Fruit fly (Drosophila melanogaster) whole organism, embryonic: ENCODE measurements around the gene CG3036.
A peak's percentile ranks its signal among the peaks of the same experiment; 100 is the strongest.

ENCODE experiments used
- Asciz ChIP-seq: fragments of 200-800 bp; sonication (Bioruptor generic); optimal IDR thresholded peaks from 2 replicates; lab custom pipeline; 2017; ENCODE audit warnings: missing biosample characterization, mild to moderate bottlenecking, missing genetic modification characterization, missing genetic modification reagents
- Atf6 ChIP-seq: fragments of 200-800 bp; sonication (Bioruptor generic); IDR thresholded peaks from 2 replicates; pipeline ENCODE4 v1.3.6; 2022; ENCODE audit warnings: missing biosample characterization, missing genetic modification characterization
- Blimp-1 ChIP-seq: fragments of 200-800 bp; sonication (Bioruptor generic); optimal IDR thresholded peaks from 3 replicates; lab custom pipeline; 2018; ENCODE audit warnings: missing biosample characterization, missing genetic modification characterization, mild to moderate bottlenecking, moderate library complexity, missing genetic modification reagents
- CG10147 ChIP-seq: fragments of 200-800 bp; sonication (Bioruptor generic); optimal IDR thresholded peaks from 2 replicates; lab custom pipeline; 2019; ENCODE audit warnings: missing biosample characterization, mild to moderate bottlenecking, missing genetic modification characterization, moderate library complexity
- CG10654 ChIP-seq: fragments of 200-800 bp; sonication (Bioruptor generic); optimal IDR thresholded peaks from 2 replicates; lab custom pipeline; 2016; ENCODE audit warnings: missing biosample characterization, missing genetic modification characterization
- CG12071 ChIP-seq: fragments of 200-800 bp; sonication (Bioruptor generic); optimal IDR thresholded peaks from 3 replicates; lab custom pipeline; 2018; ENCODE audit warnings: missing biosample characterization, mild to moderate bottlenecking, missing genetic modification characterization
- CG12942 ChIP-seq: fragments of 200-800 bp; sonication (Bioruptor generic); optimal IDR thresholded peaks from 3 replicates; lab custom pipeline; 2016; ENCODE audit warnings: missing biosample characterization, missing genetic modification characterization
- CG14441 ChIP-seq: fragments of 200-800 bp; sonication (Bioruptor generic); IDR thresholded peaks from 2 replicates; pipeline ENCODE4 v1.3.6; 2022; ENCODE audit warnings: missing biosample characterization, missing genetic modification characterization
- CG14710 ChIP-seq: fragments of 200-800 bp; sonication (Bioruptor generic); optimal IDR thresholded peaks from 3 replicates; lab custom pipeline; 2019; ENCODE audit warnings: missing biosample characterization, mild to moderate bottlenecking, missing genetic modification characterization, moderate library complexity
- CG1602 ChIP-seq: fragments of 200-800 bp; sonication (Bioruptor generic); optimal IDR thresholded peaks from 3 replicates; lab custom pipeline; 2016; ENCODE audit warnings: missing biosample characterization, missing genetic modification characterization
- CG1603 ChIP-seq: fragments of 200-800 bp; sonication (Bioruptor generic); optimal IDR thresholded peaks from 2 replicates; lab custom pipeline; 2019; ENCODE audit warnings: missing biosample characterization, mild to moderate bottlenecking, missing genetic modification characterization, moderate library complexity
- CG30403 ChIP-seq: fragments of 200-800 bp; sonication (Bioruptor generic); optimal IDR thresholded peaks from 3 replicates; lab custom pipeline; 2016; ENCODE audit warnings: missing biosample characterization, missing genetic modification characterization
- CG33557 ChIP-seq: fragments of 200-800 bp; sonication (Bioruptor generic); optimal IDR thresholded peaks from 2 replicates; lab custom pipeline; 2019; ENCODE audit warnings: missing biosample characterization, mild to moderate bottlenecking, missing genetic modification characterization, moderate library complexity
- CG3726 ChIP-seq: fragments of 200-800 bp; sonication (Bioruptor generic); IDR thresholded peaks from 3 replicates; pipeline ENCODE4, ENCODE4 v1.3.6; 2022; ENCODE audit warnings: missing biosample characterization, missing genetic modification characterization
- CG3838 ChIP-seq: fragments of 200-800 bp; sonication (Bioruptor generic); optimal IDR thresholded peaks from 3 replicates; lab custom pipeline; 2016; ENCODE audit warnings: missing biosample characterization, missing genetic modification characterization
- CG4328 ChIP-seq: fragments of 200-800 bp; sonication (Bioruptor generic); optimal IDR thresholded peaks from 3 replicates; lab custom pipeline; 2017; ENCODE audit warnings: missing biosample characterization, missing genetic modification reagents, missing genetic modification characterization
- CG4360 ChIP-seq: fragments of 200-800 bp; sonication (Bioruptor generic); IDR thresholded peaks from 2 replicates; pipeline ENCODE4 v1.3.6; 2022; ENCODE audit warnings: missing biosample characterization, missing genetic modification characterization
- CG43689 ChIP-seq: fragments of 200-800 bp; sonication (Bioruptor generic); IDR thresholded peaks from 2 replicates; pipeline ENCODE4 v1.3.6; 2022; ENCODE audit warnings: missing biosample characterization, missing genetic modification characterization
- CG4730 ChIP-seq: fragments of 200-800 bp; sonication (Bioruptor generic); IDR thresholded peaks from 2 replicates; pipeline ENCODE4 v1.3.6; 2022; ENCODE audit warnings: missing biosample characterization, missing genetic modification characterization
- CG4820 ChIP-seq: fragments of 200-800 bp; sonication (Bioruptor generic); optimal IDR thresholded peaks from 3 replicates; lab custom pipeline; 2016; ENCODE audit warnings: missing biosample characterization, missing genetic modification characterization
- CG6254 ChIP-seq: fragments of 200-800 bp; sonication (Bioruptor generic); optimal IDR thresholded peaks from 3 replicates; lab custom pipeline; 2017; ENCODE audit warnings: mild to moderate bottlenecking, missing biosample characterization, missing genetic modification reagents, missing genetic modification characterization
- CG6683 ChIP-seq: fragments of 200-800 bp; sonication (Bioruptor generic); optimal IDR thresholded peaks from 2 replicates; lab custom pipeline; 2017; ENCODE audit warnings: missing biosample characterization, mild to moderate bottlenecking, missing genetic modification characterization, missing genetic modification reagents
- CG7357 ChIP-seq: fragments of 200-800 bp; sonication (Bioruptor generic); IDR thresholded peaks from 3 replicates; pipeline ENCODE4 v1.3.6; 2022; ENCODE audit warnings: missing biosample characterization, missing genetic modification characterization
- CG7839 ChIP-seq: fragments of 200-800 bp; sonication (Bioruptor generic); optimal IDR thresholded peaks from 3 replicates; lab custom pipeline; 2018; ENCODE audit warnings: missing biosample characterization, mild to moderate bottlenecking, missing genetic modification characterization, moderate library complexity
- CG8924 ChIP-seq: fragments of 200-800 bp; optimal IDR thresholded peaks from 3 replicates; lab custom pipeline; 2019; ENCODE audit warnings: missing biosample characterization, mild to moderate bottlenecking, missing genetic modification characterization, moderate library complexity
- CG9609 ChIP-seq: fragments of 200-800 bp; sonication (Bioruptor generic); optimal IDR thresholded peaks from 3 replicates; lab custom pipeline; 2016; ENCODE audit warnings: missing biosample characterization, missing genetic modification characterization
- CG9727 ChIP-seq: fragments of 200-800 bp; sonication (Bioruptor generic); optimal IDR thresholded peaks from 3 replicates; lab custom pipeline; 2017; ENCODE audit warnings: missing biosample characterization, mild to moderate bottlenecking, missing genetic modification characterization
- Doc3 ChIP-seq: fragments of 200-800 bp; sonication (Bioruptor generic); IDR thresholded peaks from 3 replicates; pipeline ENCODE4 v1.3.6; 2022; ENCODE audit warnings: missing biosample characterization, missing genetic modification characterization; ENCODE audit not compliant: partially characterized antibody
- ERR ChIP-seq: fragments of 200-800 bp; sonication (Bioruptor generic); optimal IDR thresholded peaks from 2 replicates; lab custom pipeline; 2016; ENCODE audit warnings: missing biosample characterization, missing genetic modification characterization
- Ets65A ChIP-seq: fragments of 200-800 bp; sonication (Bioruptor generic); peaks from one replicate; lab custom pipeline; 2016; ENCODE audit warnings: missing biosample characterization, missing genetic modification characterization
- HLH3B ChIP-seq: fragments of 200-800 bp; sonication (Bioruptor generic); IDR thresholded peaks from 2 replicates; pipeline ENCODE4 v1.3.6; 2022; ENCODE audit warnings: missing biosample characterization, missing genetic modification characterization
- Meics ChIP-seq: fragments of 200-800 bp; sonication (Bioruptor generic); optimal IDR thresholded peaks from 2 replicates; lab custom pipeline; 2017; ENCODE audit warnings: missing biosample characterization, mild to moderate bottlenecking, missing genetic modification characterization
- NC2α ChIP-seq: fragments of 200-800 bp; sonication (Bioruptor generic); optimal IDR thresholded peaks from 2 replicates; lab custom pipeline; 2016; ENCODE audit warnings: missing biosample characterization, missing genetic modification characterization
- Nf-YC ChIP-seq: fragments of 200-800 bp; optimal IDR thresholded peaks from 3 replicates; lab custom pipeline; 2019; ENCODE audit warnings: missing biosample characterization, mild to moderate bottlenecking, missing genetic modification characterization, moderate library complexity
- Sox100B ChIP-seq: fragments of 200-800 bp; sonication (Bioruptor generic); optimal IDR thresholded peaks from 3 replicates; lab custom pipeline; 2018; ENCODE audit warnings: missing biosample characterization, mild to moderate bottlenecking, missing genetic modification characterization
- Vsx1 ChIP-seq: fragments of 200-800 bp; sonication (Bioruptor generic); optimal IDR thresholded peaks from 2 replicates; lab custom pipeline; 2017; ENCODE audit warnings: missing biosample characterization, mild to moderate bottlenecking, missing genetic modification characterization, missing genetic modification reagents
- caup ChIP-seq: fragments of 200-800 bp; sonication (Bioruptor generic); optimal IDR thresholded peaks from 3 replicates; lab custom pipeline; 2017; ENCODE audit warnings: missing biosample characterization, mild to moderate bottlenecking, missing genetic modification characterization, moderate library complexity; ENCODE audit not compliant: severe bottlenecking
- cwo ChIP-seq: fragments of 200-800 bp; sonication (Bioruptor generic); optimal IDR thresholded peaks from 3 replicates; lab custom pipeline; 2017; ENCODE audit warnings: missing biosample characterization, missing genetic modification characterization, mild to moderate bottlenecking, moderate library complexity, missing genetic modification reagents
- da ChIP-seq: fragments of 200-800 bp; sonication (Bioruptor generic); optimal IDR thresholded peaks from 2 replicates; lab custom pipeline; 2016; ENCODE audit warnings: missing biosample characterization, missing genetic modification characterization
- fd3F ChIP-seq: fragments of 200-800 bp; sonication (Bioruptor generic); optimal IDR thresholded peaks from 2 replicates; lab custom pipeline; 2018; ENCODE audit warnings: missing biosample characterization, mild to moderate bottlenecking, missing genetic modification characterization, moderate library complexity
- ftz-f1 ChIP-seq: fragments of 200-800 bp; sonication (Bioruptor generic); optimal IDR thresholded peaks from 2 replicates; lab custom pipeline; 2016; ENCODE audit warnings: missing biosample characterization, missing genetic modification characterization
- grau ChIP-seq: fragments of 200-800 bp; optimal IDR thresholded peaks from 3 replicates; lab custom pipeline; 2019; ENCODE audit warnings: missing biosample characterization, mild to moderate bottlenecking, missing genetic modification characterization, moderate library complexity
- hbn ChIP-seq: fragments of 200-800 bp; sonication (Bioruptor generic); IDR thresholded peaks from 2 replicates; pipeline ENCODE4 v1.3.6; 2022; ENCODE audit warnings: missing biosample characterization, missing genetic modification characterization; ENCODE audit not compliant: partially characterized antibody
- mirr ChIP-seq: fragments of 200-800 bp; sonication (Bioruptor generic); optimal IDR thresholded peaks from 3 replicates; lab custom pipeline; 2018; ENCODE audit warnings: missing biosample characterization, mild to moderate bottlenecking, missing genetic modification characterization
- row ChIP-seq: fragments of 200-800 bp; sonication (Bioruptor generic); IDR thresholded peaks from 3 replicates; pipeline ENCODE4 v1.3.6; 2022; ENCODE audit warnings: missing biosample characterization, missing genetic modification characterization
- slou ChIP-seq: fragments of 200-800 bp; sonication (Bioruptor generic); optimal IDR thresholded peaks from 3 replicates; lab custom pipeline; 2016; ENCODE audit warnings: missing biosample characterization, missing genetic modification characterization
- ssp ChIP-seq: fragments of 200-800 bp; sonication (Bioruptor generic); IDR thresholded peaks from 2 replicates; pipeline ENCODE4 v1.3.6; 2022; ENCODE audit warnings: missing biosample characterization, missing genetic modification characterization
- trem ChIP-seq: fragments of 200-800 bp; optimal IDR thresholded peaks from 3 replicates; lab custom pipeline; 2019; ENCODE audit warnings: missing biosample characterization, mild to moderate bottlenecking, missing genetic modification characterization, moderate library complexity
- vvl ChIP-seq: fragments of 200-800 bp; sonication (Bioruptor generic); IDR thresholded peaks from 2 replicates; pipeline ENCODE4 v1.3.6; 2022; ENCODE audit warnings: missing biosample characterization, missing genetic modification characterization

CG3036 gene

DNA sequence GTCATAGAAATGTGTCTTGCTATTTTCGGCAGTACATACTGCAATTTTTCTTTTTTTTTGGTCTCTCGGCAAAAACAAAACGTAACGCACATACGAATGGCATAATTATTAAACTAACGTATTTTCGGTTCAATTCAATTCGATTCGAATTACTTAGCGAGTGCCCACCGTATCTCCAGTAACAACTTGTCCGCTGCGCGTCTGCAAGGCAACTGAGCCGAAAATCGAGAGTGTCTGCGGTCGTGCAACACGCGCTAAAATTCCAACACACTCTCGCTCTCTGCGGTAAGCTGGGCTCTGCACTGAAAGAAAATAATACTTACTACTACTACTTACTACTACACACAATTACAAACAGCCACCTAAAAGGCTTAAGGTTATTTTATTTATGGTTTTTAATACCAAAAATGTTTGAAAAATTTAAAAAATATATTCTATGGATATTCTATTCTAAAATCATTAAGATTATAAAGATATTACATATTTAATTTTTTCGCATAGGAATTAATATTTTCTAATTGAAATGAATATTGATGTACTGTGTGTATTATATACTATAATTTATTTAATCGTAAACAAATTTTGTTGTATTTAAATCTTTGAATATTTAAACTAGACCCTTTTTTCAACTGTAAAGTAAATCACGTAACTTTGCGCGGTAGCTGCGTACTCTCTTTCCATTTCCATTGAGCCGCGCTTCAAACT lies 14.8 kb downstream of the CG3036 start, which contains the start of gene snsl:
Gene snsl (minus strand): TSS at position 217 of the 705 bp plus-strand sequence.
- TF ChIP-seq Atf6 (GFP tag; lab: Robert Waterston, UW) (peak; percentile 54; the same call in 1 of the 2 replicates), CG7357 (no peak), CG4820 (GFP tag; lab: Kevin White, UChicago) (peak; percentile 27), CG3726 (GFP tag; lab: Robert Waterston, UW) (no peak), CG7839 (peak; percentile 83), CG6254 (GFP tag; lab: Kevin White, UChicago) (no peak), ssp (GFP tag; lab: Robert Waterston, UW) (0 out of 2 replicates have a peak, but pooled peaks have one; percentile 12), hbn (GFP tag; lab: Robert Waterston, UW) (no peak), ftz-f1 (GFP tag; lab: Kevin White, UChicago) (no peak), Asciz (peak; percentile 1), CG6683 (peak; percentile 19), CG43689 (no peak), Doc3 (GFP tag; lab: Robert Waterston, UW) (no peak), CG8924 (tag; lab: Kevin White, UChicago) (peak; percentile 87), CG9609 (GFP tag; lab: Kevin White, UChicago) (no peak), ERR (GFP tag; lab: Kevin White, UChicago) (no peak), cwo (GFP tag; lab: Kevin White, UChicago) (peak; percentile 32), CG1603 (tag; lab: Kevin White, UChicago) (peak; percentile 32), CG10654 (peak; percentile 1), CG10147 (GFP tag; lab: Kevin White, UChicago) (peak; percentile 53), CG12942 (GFP tag; lab: Kevin White, UChicago) (no peak), NC2α (GFP tag; lab: Kevin White, UChicago) (no peak), CG1602 (GFP tag; lab: Kevin White, UChicago) (no peak), Meics (GFP tag; lab: Kevin White, UChicago) (peak; percentile 65), row (peak; percentile 67), mirr (GFP tag; lab: Kevin White, UChicago) (peak; percentile 0), HLH3B (GFP tag; lab: Robert Waterston, UW) (peak; percentile 38; the same call in 1 of the 2 replicates), grau (peak; percentile 77), vvl (peak; percentile 38; the same call in 1 of the 2 replicates), Ets65A (peak; percentile 92), Nf-YC (tag; lab: Kevin White, UChicago) (peak; percentile 81), Blimp-1 (GFP tag; lab: Kevin White, UChicago) (peak; percentile 64), CG12071 (no peak), CG14710 (peak; percentile 40), da (GFP tag; lab: Kevin White, UChicago) (no peak), CG33557 (GFP tag; lab: Kevin White, UChicago) (peak; percentile 42), fd3F (GFP tag; lab: Kevin White, UChicago) (peak; percentile 62), Sox100B (GFP tag; lab: Kevin White, UChicago) (peak; percentile 87), CG4730 (no peak), Vsx1 (GFP tag; lab: Kevin White, UChicago) (no peak), trem (tag; lab: Kevin White, UChicago) (no peak), CG9727 (GFP tag; lab: Kevin White, UChicago) (peak; percentile 71), slou (GFP tag; lab: Kevin White, UChicago) (peak; percentile 8), caup (GFP tag; lab: Kevin White, UChicago) (no peak), CG14441 (GFP tag; lab: Robert Waterston, UW) (0 out of 2 replicates have a peak, but pooled peaks have one; percentile 25), CG4360 (GFP tag; lab: Robert Waterston, UW) (no peak), CG3838 (GFP tag; lab: Kevin White, UChicago) (no peak), CG30403 (GFP tag; lab: Kevin White, UChicago) (peak; percentile 67), CG4328 (peak; percentile 39)
